Worm (Caenorhabditis elegans): ENCODE data around the gene rap-2.

DNA sequence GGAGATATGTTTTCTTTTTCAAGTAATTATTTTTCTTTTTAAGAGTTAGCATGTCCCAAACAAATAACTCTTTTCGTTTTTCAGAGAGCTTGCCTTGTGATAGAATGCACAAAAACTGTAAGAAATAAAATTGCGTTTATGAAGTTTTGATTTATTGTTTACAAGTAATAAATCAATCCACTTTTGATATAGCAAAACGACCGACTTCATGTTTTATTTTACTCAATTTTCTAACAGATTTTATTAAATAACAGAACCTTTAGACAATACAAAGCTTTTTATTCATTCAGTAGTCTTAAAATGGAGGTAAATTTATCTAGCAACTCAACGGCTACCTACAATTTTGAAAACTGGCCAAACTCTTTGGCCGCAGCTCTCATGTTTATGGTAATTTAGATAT, 30.9 kb upstream of the rap-2 start, which contains the start of gene srx-78:
- TF ChIP-seq skn-1 (tag; optimal IDR thresholded peaks at IDR 0.05) (no peak), unc-130 (tag; optimal IDR thresholded peaks at IDR 0.05) (no peak), ztf-4 (tag; optimal IDR thresholded peaks at IDR 0.05) (no peak), pqm-1 (tag; optimal IDR thresholded peaks at IDR 0.05) (no peak), F16B12.6 (tag; optimal IDR thresholded peaks at IDR 0.05) (no peak)
